Worm (Caenorhabditis elegans): ENCODE measurements around the gene srg-22.
A peak's percentile ranks its signal among the peaks of the same experiment; 100 is the strongest.

srg-22 gene

DNA sequence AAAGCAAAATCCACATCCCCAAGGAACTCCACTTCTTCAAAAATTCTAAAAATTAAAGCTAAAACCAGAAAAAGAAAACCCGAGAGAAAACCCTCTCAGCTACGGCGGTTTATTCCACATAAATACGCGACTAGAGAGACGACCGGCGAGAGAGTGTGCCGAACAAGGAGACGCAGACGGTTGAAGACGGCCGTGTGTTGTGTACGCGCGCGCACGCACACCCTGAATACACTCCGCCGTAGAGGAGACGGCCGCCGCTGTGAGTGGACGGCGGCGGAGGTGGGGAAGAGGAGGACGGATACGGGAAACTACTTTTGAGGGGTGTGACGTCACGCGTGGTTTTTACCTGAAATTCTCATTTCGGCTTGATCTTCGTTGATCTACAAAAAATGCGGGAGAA is 38.6 kb downstream of the srg-22 start (continued):
- TF ChIP-seq hrde-1 (tag; optimal IDR thresholded peaks at IDR 0.05; ENCODE audit: borderline replicate concordance) (no peak), mes-4 (tag; optimal IDR thresholded peaks at IDR 0.05) (no peak), Y53G8AR.9 (GFP tag; conservative IDR thresholded peaks at IDR 0.05) (no peak), hmg-1.2 (GFP tag; IDR thresholded peaks at IDR 0.05) (peak; percentile 96), egl-44 (GFP tag; IDR thresholded peaks at IDR 0.05) (no peak)

DNA sequence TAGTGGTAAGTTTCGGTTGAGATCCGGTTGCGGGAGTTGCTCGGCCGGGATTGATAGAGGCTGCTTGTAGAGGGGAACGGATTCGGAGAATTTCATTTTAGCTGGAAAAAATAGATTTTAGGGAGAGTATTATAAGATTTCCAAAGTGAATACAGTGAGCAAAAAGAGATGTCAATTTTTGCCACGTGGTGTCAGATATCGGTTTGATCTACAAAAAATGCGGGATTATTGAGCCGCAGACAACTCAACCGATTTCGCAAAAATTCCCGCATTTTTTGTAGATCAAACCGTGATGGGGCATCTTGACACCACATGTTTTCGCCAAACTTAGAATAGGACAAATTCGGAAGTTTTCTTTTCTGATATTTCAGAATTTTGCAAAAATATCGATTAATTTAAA is 39.0 kb downstream of the srg-22 start, which contains the start of gene lido-13:
Gene lido-13 (minus strand): TSS at position 101 of the 400 bp plus-strand sequence.
- no peak for TF ChIP-seq ztf-22 (GFP tag; optimal IDR thresholded peaks at IDR 0.05)
- TF ChIP-seq madf-6 (GFP tag; IDR thresholded peaks at IDR 0.05) = peak; percentile 38; the same call in 1 of the 2 replicates

ce11 chrII:3053689-3054088 is 39.6 kb downstream of the srg-22 start:
- TF ChIP-seq unc-130 (GFP tag; optimal IDR thresholded peaks at IDR 0.05) = no peak
- TF ChIP-seq egl-18 (GFP tag; IDR thresholded peaks at IDR 0.05) = no peak
- no peak for TF ChIP-seq F39B2.1 (GFP tag; IDR thresholded peaks at IDR 0.05)
- no peak for TF ChIP-seq attf-5 (GFP tag; optimal IDR thresholded peaks at IDR 0.05)
- TF ChIP-seq F22D6.2 (tag; optimal IDR thresholded peaks at IDR 0.05) = no peak
- no peak for TF ChIP-seq Y95B8A.8 (GFP tag; IDR thresholded peaks at IDR 0.05)
- no peak for TF ChIP-seq lsl-1 (GFP tag; optimal IDR thresholded peaks at IDR 0.05)
- TF ChIP-seq ceh-40 (GFP tag; IDR thresholded peaks at IDR 0.05) = no peak
- TF ChIP-seq somi-1 (GFP tag; optimal IDR thresholded peaks at IDR 0.05) = no peak
- TF ChIP-seq tbp1 (GFP tag; optimal IDR thresholded peaks at IDR 0.05) = no peak
- TF ChIP-seq him-1 (tag; optimal IDR thresholded peaks at IDR 0.05) = no peak
- no peak for TF ChIP-seq lin-54 (GFP tag; optimal IDR thresholded peaks at IDR 0.05)
- no peak for TF ChIP-seq bed-2 (GFP tag; IDR thresholded peaks at IDR 0.05)

DNA sequence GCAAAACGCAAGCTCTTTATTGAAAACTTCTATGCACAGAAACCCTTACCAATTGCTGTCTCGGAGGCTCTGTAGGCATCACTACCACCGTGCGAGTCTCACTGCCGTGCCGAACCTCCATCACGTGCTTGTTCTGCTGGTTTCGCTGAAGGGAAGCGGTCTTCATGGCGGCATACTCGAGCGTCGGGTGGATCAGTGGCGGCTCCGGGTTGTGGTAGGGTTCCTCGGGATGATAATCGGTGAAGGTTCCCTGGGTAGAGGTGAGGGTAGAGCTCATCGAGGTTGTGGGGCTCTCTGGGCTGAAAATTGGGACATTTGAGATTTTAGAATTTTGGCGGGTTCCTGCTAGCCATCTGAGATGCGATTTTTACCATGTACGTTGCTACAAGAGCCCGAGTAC is 40.4 kb downstream of the srg-22 start:
- no peak for TF ChIP-seq repo-1 (tag; optimal IDR thresholded peaks at IDR 0.05)
- no peak for TF ChIP-seq B0035.1 (tag; optimal IDR thresholded peaks at IDR 0.05)
- TF ChIP-seq hmg-20 (GFP tag; IDR thresholded peaks at IDR 0.05) = no peak
- TF ChIP-seq F10E7.11 (tag; optimal IDR thresholded peaks at IDR 0.05) = no peak
- peak; percentile 55; the same call in 1 of the 2 replicates for TF ChIP-seq zfh-2 (GFP tag; conservative IDR thresholded peaks at IDR 0.05)
- TF ChIP-seq cebp-1 (GFP tag; IDR thresholded peaks at IDR 0.05) = no peak
- no peak for TF ChIP-seq cebp-1 (tag; optimal IDR thresholded peaks at IDR 0.05)

DNA sequence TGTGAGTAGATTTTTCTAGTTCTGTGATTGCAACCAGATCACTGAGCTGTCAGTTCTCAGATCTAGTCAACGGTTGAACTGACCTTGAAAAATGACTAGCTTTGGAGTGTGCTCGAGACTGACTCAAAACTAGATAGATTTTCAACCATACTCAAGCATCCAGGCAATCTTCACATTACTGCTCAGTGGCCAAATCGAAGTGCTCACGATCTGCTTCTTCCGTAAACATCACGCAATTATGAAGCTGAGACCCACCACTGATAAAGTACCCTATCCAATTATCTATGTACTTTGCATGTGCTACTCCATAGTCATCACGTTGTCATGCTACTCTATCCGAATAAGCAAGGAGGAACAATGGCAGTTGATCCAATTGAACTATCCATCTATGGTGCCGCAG is 41.9 kb downstream of the srg-22 start:
- TF ChIP-seq F39B2.1 (GFP tag; IDR thresholded peaks at IDR 0.05) (no peak), athp-1 (tag; optimal IDR thresholded peaks at IDR 0.05) (no peak), ceh-27 (GFP tag; optimal IDR thresholded peaks at IDR 0.05) (no peak), bed-1 (GFP tag; IDR thresholded peaks at IDR 0.05) (no peak), cebp-1 (GFP tag; IDR thresholded peaks at IDR 0.05) (no peak), cebp-1 (tag; optimal IDR thresholded peaks at IDR 0.05) (no peak), ceh-58 (GFP tag; IDR thresholded peaks at IDR 0.05) (no peak), attf-6 (GFP tag; IDR thresholded peaks at IDR 0.05) (no peak), egl-18 (GFP tag; IDR thresholded peaks at IDR 0.05) (no peak), nhr-120 (GFP tag; IDR thresholded peaks at IDR 0.05) (no peak), hmg-20 (GFP tag; IDR thresholded peaks at IDR 0.05) (no peak), zim-3 (tag; optimal IDR thresholded peaks at IDR 0.05) (no peak), rcor-1 (GFP tag; IDR thresholded peaks at IDR 0.05) (no peak), efl-1 (GFP tag; optimal IDR thresholded peaks at IDR 0.05) (no peak), ztf-25 (GFP tag; IDR thresholded peaks at IDR 0.05) (no peak), madf-10 (tag; optimal IDR thresholded peaks at IDR 0.05) (no peak), Y79H2A.3 (GFP tag; conservative IDR thresholded peaks at IDR 0.05) (no peak), pha-4 (tag; optimal IDR thresholded peaks at IDR 0.05) (no peak), let-526 (GFP tag; IDR thresholded peaks at IDR 0.05) (no peak), B0035.1 (tag; optimal IDR thresholded peaks at IDR 0.05) (no peak), ztf-6 (GFP tag; IDR thresholded peaks at IDR 0.05) (no peak)
